Fruit fly (Drosophila melanogaster): ENCODE results near the gene daed.

dm6 chr2L:2184659-2185058 lies 31.5 kb downstream of the daed start:
- TF ChIP-seq Hmx (GFP tag; optimal IDR thresholded peaks at IDR 0.05) (no peak), Xbp1 (GFP tag; optimal IDR thresholded peaks at IDR 0.05) (no peak), CG10462 (GFP tag; optimal IDR thresholded peaks at IDR 0.05) (no peak), ERR (GFP tag; optimal IDR thresholded peaks at IDR 0.05) (no peak), Fer2 (tag; optimal IDR thresholded peaks at IDR 0.05) (no peak), D (optimal IDR thresholded peaks at IDR 0.05) (no peak), D (GFP tag; optimal IDR thresholded peaks at IDR 0.05) (no peak), Vsx1 (GFP tag; optimal IDR thresholded peaks at IDR 0.05) (no peak), CTCF (GFP tag; optimal IDR thresholded peaks at IDR 0.05) (no peak), ttk (GFP tag; IDR thresholded peaks at IDR 0.05) (no peak), Mad (GFP tag; optimal IDR thresholded peaks at IDR 0.05) (no peak), B-H1 (GFP tag; IDR thresholded peaks at IDR 0.05) (no peak), CG9797 (GFP tag; optimal IDR thresholded peaks at IDR 0.05) (no peak), zen2 (GFP tag; IDR thresholded peaks at IDR 0.05; ENCODE audit: partially characterized antibody) (no peak)
